Fruit fly (Drosophila melanogaster) whole organism, adult: ENCODE results near the gene CtsL4.

Experiments used
- CG11617 ChIP-seq: fragments of 200-800 bp; sonication (Bioruptor generic); optimal IDR thresholded peaks from 2 replicates; lab custom pipeline; 2017; ENCODE audit warnings: mild to moderate bottlenecking, missing biosample characterization, missing genetic modification reagents, missing genetic modification characterization
- CG12768 ChIP-seq: fragments of 200-800 bp; sonication (Bioruptor generic); optimal IDR thresholded peaks from 2 replicates; lab custom pipeline; 2017; ENCODE audit warnings: missing biosample characterization, missing genetic modification characterization, mild to moderate bottlenecking, moderate library complexity, missing genetic modification reagents
- CG14711 ChIP-seq: fragments of 200-800 bp; sonication (Bioruptor generic); optimal IDR thresholded peaks from 2 replicates; lab custom pipeline; 2018; ENCODE audit warnings: missing biosample characterization, mild to moderate bottlenecking, missing genetic modification characterization, moderate library complexity
- CG1620 ChIP-seq: fragments of 200-800 bp; sonication (Bioruptor generic); optimal IDR thresholded peaks from 2 replicates; lab custom pipeline; 2016; ENCODE audit warnings: missing biosample characterization, missing genetic modification characterization
- CG33017 ChIP-seq: fragments of 200-800 bp; sonication (Bioruptor generic); optimal IDR thresholded peaks from 2 replicates; lab custom pipeline; 2018; ENCODE audit warnings: missing biosample characterization, mild to moderate bottlenecking, missing genetic modification characterization, moderate library complexity
- CG5204 ChIP-seq: fragments of 200-800 bp; sonication (Bioruptor generic); optimal IDR thresholded peaks from 2 replicates; lab custom pipeline; 2016; ENCODE audit warnings: missing biosample characterization, missing genetic modification characterization
- CG7045 ChIP-seq: fragments of 200-800 bp; sonication (Bioruptor generic); optimal IDR thresholded peaks from 2 replicates; lab custom pipeline; 2017; ENCODE audit warnings: missing biosample characterization, mild to moderate bottlenecking, missing genetic modification characterization
- CG7101 ChIP-seq: fragments of 200-800 bp; sonication (Bioruptor generic); optimal IDR thresholded peaks from 2 replicates; lab custom pipeline; 2018; ENCODE audit warnings: missing biosample characterization, mild to moderate bottlenecking, missing genetic modification characterization, moderate library complexity
- Clk ChIP-seq: fragments of 200-800 bp; sonication (Bioruptor generic); optimal IDR thresholded peaks from 2 replicates; lab custom pipeline; 2017; ENCODE audit warnings: missing biosample characterization, missing genetic modification characterization
- Crg-1 ChIP-seq: fragments of 200-800 bp; sonication (Bioruptor generic); optimal IDR thresholded peaks from 2 replicates; lab custom pipeline; 2016; ENCODE audit warnings: missing biosample characterization, missing genetic modification characterization
- Hr96 ChIP-seq: fragments of 200-800 bp; sonication (Bioruptor generic); optimal IDR thresholded peaks from 2 replicates; lab custom pipeline; 2016; ENCODE audit warnings: missing biosample characterization, missing genetic modification characterization
- Mnt ChIP-seq: fragments of 200-800 bp; sonication (Bioruptor generic); optimal IDR thresholded peaks from 2 replicates; lab custom pipeline; 2016; ENCODE audit warnings: missing biosample characterization, mild to moderate bottlenecking, missing genetic modification characterization
- bab1 ChIP-seq: fragments of 200-800 bp; sonication (Bioruptor generic); optimal IDR thresholded peaks from 3 replicates; lab custom pipeline; 2019; ENCODE audit warnings: missing biosample characterization, mild to moderate bottlenecking, missing genetic modification characterization, moderate library complexity
- cic ChIP-seq: fragments of 200-800 bp; sonication (Bioruptor generic); optimal IDR thresholded peaks from 2 replicates; lab custom pipeline; 2017; ENCODE audit warnings: missing biosample characterization, mild to moderate bottlenecking, missing genetic modification characterization, moderate library complexity
- cnc ChIP-seq, 2 experiments: fragments of >200 bp; optimal IDR thresholded peaks; 2 replicates each; lab custom pipeline; 2017
- kay ChIP-seq: fragments of 200-800 bp; sonication (Bioruptor generic); peaks from one replicate; lab custom pipeline; 2016; ENCODE audit warnings: missing biosample characterization, missing genetic modification characterization, borderline replicate concordance
- ovo ChIP-seq: fragments of 200-800 bp; sonication (Bioruptor generic); optimal IDR thresholded peaks from 2 replicates; lab custom pipeline; 2016; ENCODE audit warnings: missing biosample characterization, missing genetic modification characterization
- pad ChIP-seq: fragments of 200-800 bp; sonication (Bioruptor generic); optimal IDR thresholded peaks from 3 replicates; lab custom pipeline; 2017; ENCODE audit warnings: missing biosample characterization, missing genetic modification characterization, mild to moderate bottlenecking, moderate library complexity, missing genetic modification reagents
- tj ChIP-seq: fragments of 200-800 bp; sonication (Bioruptor generic); optimal IDR thresholded peaks from 3 replicates; lab custom pipeline; 2017; ENCODE audit warnings: missing biosample characterization, mild to moderate bottlenecking, missing genetic modification characterization, moderate library complexity
- toe ChIP-seq: fragments of 200-800 bp; sonication (Bioruptor generic); optimal IDR thresholded peaks from 2 replicates; lab custom pipeline; 2016; ENCODE audit warnings: missing biosample characterization, missing genetic modification characterization

Gene CtsL4

DNA sequence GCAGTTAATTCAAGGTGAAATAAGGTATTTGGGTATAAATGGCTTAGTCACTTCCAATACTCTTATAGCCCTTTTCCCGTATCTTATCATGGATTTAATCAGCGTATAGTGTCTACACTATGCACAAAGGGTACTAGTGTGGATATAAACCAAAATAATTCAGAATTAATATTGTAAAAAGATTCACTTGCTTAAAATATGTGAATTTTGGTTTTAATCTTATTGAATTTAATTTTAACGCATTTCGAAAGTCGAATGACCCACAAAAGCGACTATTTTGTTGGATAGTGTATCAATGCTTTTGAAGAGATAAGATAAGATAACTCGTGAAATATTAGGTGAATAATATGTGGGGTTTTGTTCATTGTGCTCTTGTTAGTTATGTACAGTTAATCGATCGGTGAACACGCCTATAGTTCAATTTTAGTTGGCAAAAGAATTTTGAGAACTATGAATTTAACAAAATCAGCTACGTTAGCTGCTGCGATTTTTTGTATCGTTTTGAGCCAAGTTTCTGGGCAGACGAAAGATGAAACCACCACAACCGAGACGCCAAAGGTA lies 25.6 kb upstream of the CtsL4 start, which contains the start of gene CG5096:
Gene CG5096, plus strand, starts transcription at position 374 of the 561 bp plus-strand sequence.
- peak; percentile 71 for TF ChIP-seq pad (GFP tag; lab: Kevin White, UChicago)
- peak; percentile 82 for TF ChIP-seq CG7045 (GFP tag; lab: Kevin White, UChicago)
- TF ChIP-seq tj (GFP tag; lab: Kevin White, UChicago): peak; percentile 46
- no peak for TF ChIP-seq CG5204 (GFP tag; lab: Kevin White, UChicago)
- peak; percentile 96 for TF ChIP-seq CG7101 (tag; lab: Kevin White, UChicago)
- TF ChIP-seq CG14711: peak; percentile 90
- TF ChIP-seq Crg-1 (GFP tag; lab: Kevin White, UChicago): peak; percentile 55
- peak in 1 of 2 experiments; percentile 27 for TF ChIP-seq cnc (optimal IDR thresholded peaks at IDR 0.05; lab: Kevin White, UChicago)
- no peak for TF ChIP-seq bab1 (GFP tag; lab: Kevin White, UChicago)
- peak; percentile 92 for TF ChIP-seq CG11617 (GFP tag; lab: Kevin White, UChicago)
- peak; percentile 96 for TF ChIP-seq CG33017
- TF ChIP-seq Hr96 (GFP tag; lab: Kevin White, UChicago): no peak
- TF ChIP-seq Clk (GFP tag; lab: Kevin White, UChicago): peak; percentile 63
- TF ChIP-seq kay: peak; percentile 97
- no peak for TF ChIP-seq ovo (GFP tag; lab: Kevin White, UChicago)
- TF ChIP-seq CG1620 (GFP tag; lab: Kevin White, UChicago): no peak
- TF ChIP-seq Mnt: peak; percentile 56
- no peak for TF ChIP-seq toe (GFP tag; lab: Kevin White, UChicago)
- TF ChIP-seq CG12768: peak; percentile 92
- peak; percentile 86 for TF ChIP-seq cic (GFP tag; lab: Kevin White, UChicago)

dm6 chr2L:10379865-10380264 lies 23.5 kb upstream of the CtsL4 start, which contains the start of gene gny:
gny (plus strand) TSS chr2L:10380103.
- peak; percentile 15 for TF ChIP-seq bab1 (GFP tag; lab: Kevin White, UChicago)
- TF ChIP-seq cnc (optimal IDR thresholded peaks at IDR 0.05; lab: Kevin White, UChicago): no peak
- TF ChIP-seq ovo (GFP tag; lab: Kevin White, UChicago): no peak

DNA sequence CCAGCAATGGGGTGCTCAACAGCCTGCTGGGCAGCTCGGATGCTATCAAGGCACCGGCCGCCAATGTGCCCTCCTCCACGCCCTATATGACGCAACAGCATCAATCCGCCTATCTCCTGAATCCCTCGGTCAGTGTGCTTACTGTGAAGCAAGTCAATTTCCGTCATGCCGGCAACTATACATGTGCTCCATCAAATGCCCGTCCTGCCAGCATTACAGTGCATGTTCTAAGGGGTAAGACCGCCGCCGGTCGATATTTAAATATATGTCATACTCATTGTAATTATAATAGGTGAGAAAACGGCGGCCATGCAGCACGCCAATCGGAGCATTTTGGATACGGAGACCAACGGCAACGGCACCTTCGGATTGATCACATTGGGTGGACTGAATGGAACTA lies 22.2 kb upstream of the CtsL4 start:
- TF ChIP-seq CG5204 (GFP tag; lab: Kevin White, UChicago): no peak
- no peak for TF ChIP-seq Hr96 (GFP tag; lab: Kevin White, UChicago)
- no peak for TF ChIP-seq Crg-1 (GFP tag; lab: Kevin White, UChicago)
- no peak for TF ChIP-seq tj (GFP tag; lab: Kevin White, UChicago)
- no peak for TF ChIP-seq CG14711
- no peak for TF ChIP-seq CG7101 (tag; lab: Kevin White, UChicago)
- TF ChIP-seq pad (GFP tag; lab: Kevin White, UChicago): no peak
- TF ChIP-seq Mnt: no peak
- no peak for TF ChIP-seq bab1 (GFP tag; lab: Kevin White, UChicago)
- no peak for TF ChIP-seq cnc (optimal IDR thresholded peaks at IDR 0.05; lab: Kevin White, UChicago)
- TF ChIP-seq CG33017: no peak
- TF ChIP-seq CG12768: no peak
- TF ChIP-seq CG7045 (GFP tag; lab: Kevin White, UChicago): no peak
- no peak for TF ChIP-seq CG1620 (GFP tag; lab: Kevin White, UChicago)
- no peak for TF ChIP-seq ovo (GFP tag; lab: Kevin White, UChicago)
- TF ChIP-seq CG11617 (GFP tag; lab: Kevin White, UChicago): no peak

DNA sequence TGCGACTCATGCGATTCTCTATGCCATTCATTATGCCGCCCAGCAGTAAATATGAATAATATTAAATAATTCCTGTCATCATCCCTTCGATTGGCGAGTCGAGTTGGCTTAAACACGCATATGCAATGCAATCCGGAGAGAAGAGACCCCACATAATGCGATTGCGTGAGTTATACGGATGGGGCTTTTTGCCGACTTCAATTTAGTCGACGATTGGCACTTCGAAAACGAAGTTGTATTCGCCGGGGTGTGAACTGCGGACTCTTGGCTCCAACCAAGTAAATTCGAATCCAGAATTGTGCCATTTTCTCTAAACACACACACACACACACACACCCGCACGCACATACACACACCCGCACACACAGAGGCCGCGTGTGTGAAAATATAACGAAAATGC lies 19.9 kb upstream of the CtsL4 start:
- TF ChIP-seq toe (GFP tag; lab: Kevin White, UChicago) (no peak), CG12768 (no peak), cnc (optimal IDR thresholded peaks at IDR 0.05; lab: Kevin White, UChicago) (no peak), tj (GFP tag; lab: Kevin White, UChicago) (no peak), CG1620 (GFP tag; lab: Kevin White, UChicago) (no peak), pad (GFP tag; lab: Kevin White, UChicago) (no peak), CG11617 (GFP tag; lab: Kevin White, UChicago) (no peak), kay (no peak), bab1 (GFP tag; lab: Kevin White, UChicago) (no peak), CG33017 (no peak), Mnt (no peak)

- TF ChIP-seq CG7101 (tag; lab: Kevin White, UChicago) (peak; percentile 74), CG14711 (peak; percentile 70), CG33017 (peak; percentile 79), CG7045 (GFP tag; lab: Kevin White, UChicago) (peak; percentile 63), toe (GFP tag; lab: Kevin White, UChicago) (no peak), Mnt (peak; percentile 13), ovo (GFP tag; lab: Kevin White, UChicago) (peak; percentile 8), CG1620 (GFP tag; lab: Kevin White, UChicago) (no peak), tj (GFP tag; lab: Kevin White, UChicago) (peak; percentile 40), CG11617 (GFP tag; lab: Kevin White, UChicago) (peak; percentile 73), bab1 (GFP tag; lab: Kevin White, UChicago) (peak; percentile 38), kay (no peak), Clk (GFP tag; lab: Kevin White, UChicago) (no peak), pad (GFP tag; lab: Kevin White, UChicago) (no peak), CG5204 (GFP tag; lab: Kevin White, UChicago) (no peak), cnc (optimal IDR thresholded peaks at IDR 0.05; lab: Kevin White, UChicago) (no peak), Crg-1 (GFP tag; lab: Kevin White, UChicago) (no peak), cic (GFP tag; lab: Kevin White, UChicago) (peak; percentile 38), CG12768 (peak; percentile 29), Hr96 (GFP tag; lab: Kevin White, UChicago) (no peak)
Observed at dm6 chr2L:10375464-10376236, 19.3 kb upstream of the CtsL4 start, which contains the start of the genes CG33303 and dpr19. CG33303 (minus strand) TSS chr2L:10375757. dpr19 (plus strand) TSS chr2L:10376168.
